Fruit fly (Drosophila melanogaster): ENCODE data around the gene MED31.

Gene MED31

dm6 chr3R:4667399-4668201, 25.8 kb downstream of the MED31 start (continued):
- peak; percentile 42 for TF ChIP-seq Sox15 (GFP tag; optimal IDR thresholded peaks at IDR 0.05)
- TF ChIP-seq salr (GFP tag; optimal IDR thresholded peaks at IDR 0.05) = peak in 1 of 2 experiments; percentile 90
- TF ChIP-seq vri (GFP tag; optimal IDR thresholded peaks at IDR 0.05) = no peak
- peak; percentile 35 for TF ChIP-seq dac (GFP tag; optimal IDR thresholded peaks at IDR 0.05)
- TF ChIP-seq svp (GFP tag) = peak; percentile 91
- peak; percentile 76 for TF ChIP-seq topi (GFP tag; optimal IDR thresholded peaks at IDR 0.05)
- no peak for TF ChIP-seq dsx (GFP tag; optimal IDR thresholded peaks at IDR 0.05; ENCODE audit: poor library complexity, severe bottlenecking)
- peak; percentile 32 for TF ChIP-seq CG11902 (GFP tag; optimal IDR thresholded peaks at IDR 0.05)
- peak; percentile 66 for TF ChIP-seq acj6 (GFP tag; optimal IDR thresholded peaks at IDR 0.05)
- TF ChIP-seq fd85E (GFP tag; optimal IDR thresholded peaks at IDR 0.05) = no peak
- peak; percentile 64 for TF ChIP-seq pdm3 (GFP tag; optimal IDR thresholded peaks at IDR 0.05)
- TF ChIP-seq CG3032 (tag; optimal IDR thresholded peaks at IDR 0.05) = peak; percentile 22
- no peak for TF ChIP-seq CG1621 (tag; optimal IDR thresholded peaks at IDR 0.05)
- peak; percentile 86 for TF ChIP-seq esn (GFP tag; optimal IDR thresholded peaks at IDR 0.05)
- TF ChIP-seq Eip78C (GFP tag) = peak; percentile 94
- TF ChIP-seq CG11294 (GFP tag; IDR thresholded peaks at IDR 0.05) = no peak
- peak; percentile 10 for TF ChIP-seq CG11762 (GFP tag; optimal IDR thresholded peaks at IDR 0.05; ENCODE audit: insufficient read depth)
- TF ChIP-seq CG10669 (GFP tag; optimal IDR thresholded peaks at IDR 0.05) = no peak
- peak; percentile 62 for TF ChIP-seq CG3919 (GFP tag; optimal IDR thresholded peaks at IDR 0.05)
- TF ChIP-seq CG31627 (GFP tag; optimal IDR thresholded peaks at IDR 0.05) = peak; percentile 64
- no peak for TF ChIP-seq CG6163 (GFP tag; IDR thresholded peaks at IDR 0.05)
- peak; percentile 45 for TF ChIP-seq CG6854 (GFP tag; optimal IDR thresholded peaks at IDR 0.05)
- no peak for TF ChIP-seq Hr38 (GFP tag; optimal IDR thresholded peaks at IDR 0.05)
- peak; percentile 3 for TF ChIP-seq CG6792 (GFP tag; optimal IDR thresholded peaks at IDR 0.05)
- TF ChIP-seq eg (GFP tag; IDR thresholded peaks at IDR 0.05) = 0 out of 3 replicates have a peak, but pooled peaks have one; percentile 21
- peak; percentile 86 for TF ChIP-seq CG32006 (GFP tag; optimal IDR thresholded peaks at IDR 0.05)
- no peak for TF ChIP-seq Eip93F (GFP tag; optimal IDR thresholded peaks at IDR 0.05)
- TF ChIP-seq fd59A (GFP tag; optimal IDR thresholded peaks at IDR 0.05) = peak; percentile 25
- TF ChIP-seq Lpt (GFP tag; optimal IDR thresholded peaks at IDR 0.05) = peak; percentile 35
- peak; percentile 74 for TF ChIP-seq Smox (GFP tag; optimal IDR thresholded peaks at IDR 0.05)
- peak; percentile 49 for TF ChIP-seq spab (GFP tag; optimal IDR thresholded peaks at IDR 0.05)
- peak; percentile 65 for TF ChIP-seq OdsH (GFP tag; optimal IDR thresholded peaks at IDR 0.05)
- peak; percentile 72 for TF ChIP-seq lz (GFP tag; optimal IDR thresholded peaks at IDR 0.05)
- peak; percentile 66 for TF ChIP-seq Eip75B (GFP tag; optimal IDR thresholded peaks at IDR 0.05)
- TF ChIP-seq CG8119 (GFP tag; IDR thresholded peaks at IDR 0.05) = 0 out of 3 replicates have a peak, but pooled peaks have one; percentile 25
- no peak; the same call in 1 of the 2 replicates for TF ChIP-seq CG15336 (GFP tag; IDR thresholded peaks at IDR 0.05)

dm6 chr3R:4676981-4677665, 35.4 kb downstream of the MED31 start:
- no peak for TF ChIP-seq CG7368 (GFP tag; optimal IDR thresholded peaks at IDR 0.05)
- no peak for TF ChIP-seq Lpt (GFP tag; optimal IDR thresholded peaks at IDR 0.05)
- TF ChIP-seq lz (GFP tag; optimal IDR thresholded peaks at IDR 0.05) = no peak
- no peak for TF ChIP-seq CG6792 (GFP tag; optimal IDR thresholded peaks at IDR 0.05)
- TF ChIP-seq dsx (GFP tag; optimal IDR thresholded peaks at IDR 0.05; ENCODE audit: poor library complexity, severe bottlenecking) = peak; percentile 22

- TF ChIP-seq cyc (GFP tag; optimal IDR thresholded peaks at IDR 0.05) = no peak
- TF ChIP-seq OdsH (GFP tag; optimal IDR thresholded peaks at IDR 0.05) = no peak
- no peak for TF ChIP-seq CG8119 (GFP tag; IDR thresholded peaks at IDR 0.05)
- no peak for TF ChIP-seq vri (GFP tag; optimal IDR thresholded peaks at IDR 0.05)
- TF ChIP-seq CG10631 (GFP tag; optimal IDR thresholded peaks at IDR 0.05) = no peak
- TF ChIP-seq ss (GFP tag; optimal IDR thresholded peaks at IDR 0.05) = no peak
- TF ChIP-seq Ets96B (tag; optimal IDR thresholded peaks at IDR 0.05) = no peak
- no peak for TF ChIP-seq fkh (GFP tag; optimal IDR thresholded peaks at IDR 0.05)
- TF ChIP-seq CG15336 (GFP tag; IDR thresholded peaks at IDR 0.05) = no peak
- TF ChIP-seq CG11902 (GFP tag; optimal IDR thresholded peaks at IDR 0.05) = no peak
- TF ChIP-seq dac (GFP tag; optimal IDR thresholded peaks at IDR 0.05) = no peak
- TF ChIP-seq CG11762 (GFP tag; optimal IDR thresholded peaks at IDR 0.05; ENCODE audit: insufficient read depth) = no peak
- TF ChIP-seq eg (GFP tag; IDR thresholded peaks at IDR 0.05) = no peak
- no peak for TF ChIP-seq spab (GFP tag; optimal IDR thresholded peaks at IDR 0.05)
- no peak for TF ChIP-seq CG3032 (tag; optimal IDR thresholded peaks at IDR 0.05)
- no peak for TF ChIP-seq CG4318 (GFP tag; optimal IDR thresholded peaks at IDR 0.05)
Measured at dm6 chr3R:4678362-4678761, 36.6 kb downstream of the MED31 start.

All from whole organism, prepupa.